Worm (Caenorhabditis elegans): Measurements from ENCODE around the gene vha-8.
A peak's percentile ranks its signal among the peaks of the same experiment; 100 is the strongest.

vha-8 gene

DNA sequence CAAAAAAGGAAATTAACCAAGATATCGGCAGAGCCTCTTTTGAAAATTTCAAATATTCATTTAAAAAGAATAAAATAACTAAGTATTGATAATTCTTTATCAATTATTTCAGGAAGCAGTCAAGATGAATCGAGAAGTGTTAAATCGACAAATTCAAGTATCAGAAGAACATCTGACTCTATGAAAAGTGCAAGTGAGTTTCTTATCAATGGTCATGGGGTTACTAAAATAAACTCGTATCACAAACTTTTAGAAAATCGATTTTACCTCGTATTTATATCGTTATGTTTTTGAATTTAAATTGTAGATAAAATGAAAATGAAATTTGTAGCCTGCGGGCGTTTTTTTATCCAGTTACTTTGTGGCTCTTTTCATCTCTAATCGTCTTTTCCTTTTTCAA, 19.3 kb upstream of the vha-8 start:
- no peak for TF ChIP-seq crh-2 (tag; optimal IDR thresholded peaks at IDR 0.05)
- TF ChIP-seq unc-39 (tag; optimal IDR thresholded peaks at IDR 0.05), result no peak
- TF ChIP-seq mbf-1 (tag; optimal IDR thresholded peaks at IDR 0.05), result no peak

- TF ChIP-seq gmeb-1 (tag; optimal IDR thresholded peaks at IDR 0.05), result no peak
- TF ChIP-seq skn-1 (tag; optimal IDR thresholded peaks at IDR 0.05), result no peak
- TF ChIP-seq ceh-82 (tag; optimal IDR thresholded peaks at IDR 0.05), result no peak
- no peak for TF ChIP-seq unc-55 (GFP tag; optimal IDR thresholded peaks at IDR 0.05)
- no peak for TF ChIP-seq lsy-2 (tag; optimal IDR thresholded peaks at IDR 0.05)
- TF ChIP-seq nhr-237 (tag; optimal IDR thresholded peaks at IDR 0.05), result no peak
- TF ChIP-seq unc-62 (GFP tag; optimal IDR thresholded peaks at IDR 0.05), result no peak
- TF ChIP-seq nhr-6 (tag; optimal IDR thresholded peaks at IDR 0.05), result no peak
- TF ChIP-seq crh-2 (tag; optimal IDR thresholded peaks at IDR 0.05), result no peak
- TF ChIP-seq lin-39 (tag; optimal IDR thresholded peaks at IDR 0.05), result no peak
- no peak for TF ChIP-seq dmd-4 (tag; optimal IDR thresholded peaks at IDR 0.05)
- no peak for TF ChIP-seq alr-1 (tag; optimal IDR thresholded peaks at IDR 0.05)
- TF ChIP-seq sma-9 (GFP tag; optimal IDR thresholded peaks at IDR 0.05), result no peak
- TF ChIP-seq sma-9 (tag; optimal IDR thresholded peaks at IDR 0.05), result no peak
- TF ChIP-seq mbf-1 (tag; optimal IDR thresholded peaks at IDR 0.05), result no peak
- no peak for TF ChIP-seq ztf-1 (GFP tag; conservative IDR thresholded peaks at IDR 0.05)
- no peak for TF ChIP-seq C34F6.9 (tag; optimal IDR thresholded peaks at IDR 0.05)
Measured at ce11 chrIV:6777156-6777555, 13.7 kb upstream of the vha-8 start.

ce11 chrIV:6785151-6785550, 5.7 kb upstream of the vha-8 start, which contains the start of gene dyci-1:
Gene dyci-1 (minus strand): TSS chrIV:6785272.
- TF ChIP-seq C34F6.9 (tag; optimal IDR thresholded peaks at IDR 0.05), result peak; percentile 2
- peak; percentile 27 for TF ChIP-seq fos-1 (tag; optimal IDR thresholded peaks at IDR 0.05)
- no peak for TF ChIP-seq nhr-25 (tag; optimal IDR thresholded peaks at IDR 0.05)
- peak; percentile 70 for TF ChIP-seq nhr-129 (tag; optimal IDR thresholded peaks at IDR 0.05)
- no peak for TF ChIP-seq ceh-16 (tag; optimal IDR thresholded peaks at IDR 0.05)
- no peak for TF ChIP-seq aly-2 (tag; optimal IDR thresholded peaks at IDR 0.05)
- no peak for TF ChIP-seq gmeb-1 (tag; optimal IDR thresholded peaks at IDR 0.05)
- peak; percentile 7 for TF ChIP-seq sma-9 (GFP tag; optimal IDR thresholded peaks at IDR 0.05)
- TF ChIP-seq sma-9 (tag; optimal IDR thresholded peaks at IDR 0.05), result no peak
- no peak for TF ChIP-seq elt-1 (tag; optimal IDR thresholded peaks at IDR 0.05)
- TF ChIP-seq F13H6.1 (tag; optimal IDR thresholded peaks at IDR 0.05), result peak; percentile 71

ce11 chrIV:6785873-6786272, 5.0 kb upstream of the vha-8 start:
- TF ChIP-seq lin-13 (GFP tag; optimal IDR thresholded peaks at IDR 0.05) (peak; percentile 56), ztf-1 (GFP tag; conservative IDR thresholded peaks at IDR 0.05) (no peak), ZK546.5 (tag; optimal IDR thresholded peaks at IDR 0.05) (no peak), unc-62 (GFP tag; optimal IDR thresholded peaks at IDR 0.05) (no peak), ztf-4 (tag; optimal IDR thresholded peaks at IDR 0.05) (no peak), dmd-4 (tag; optimal IDR thresholded peaks at IDR 0.05) (no peak), aly-2 (tag; optimal IDR thresholded peaks at IDR 0.05) (no peak), nhr-77 (tag; optimal IDR thresholded peaks at IDR 0.05) (no peak), nhr-25 (tag; optimal IDR thresholded peaks at IDR 0.05) (peak; percentile 32), skn-1 (tag; optimal IDR thresholded peaks at IDR 0.05) (no peak), nhr-129 (tag; optimal IDR thresholded peaks at IDR 0.05) (peak; percentile 79), elt-3 (tag; optimal IDR thresholded peaks at IDR 0.05) (no peak), mdl-1 (tag; optimal IDR thresholded peaks at IDR 0.05) (peak in 1 of 2 experiments; percentile 20), ceh-82 (tag; optimal IDR thresholded peaks at IDR 0.05) (no peak), mbf-1 (tag; optimal IDR thresholded peaks at IDR 0.05) (no peak), alr-1 (tag; optimal IDR thresholded peaks at IDR 0.05) (no peak), unc-39 (tag; optimal IDR thresholded peaks at IDR 0.05) (no peak), unc-55 (GFP tag; optimal IDR thresholded peaks at IDR 0.05) (peak; percentile 91), nhr-6 (tag; optimal IDR thresholded peaks at IDR 0.05) (peak; percentile 16), F13H6.1 (tag; optimal IDR thresholded peaks at IDR 0.05) (peak; percentile 83), sem-4 (tag; optimal IDR thresholded peaks at IDR 0.05) (peak; percentile 88), peb-1 (tag; optimal IDR thresholded peaks at IDR 0.05) (no peak), nhr-12 (tag; optimal IDR thresholded peaks at IDR 0.05) (no peak), fos-1 (tag; optimal IDR thresholded peaks at IDR 0.05) (peak; percentile 71), lsy-2 (tag; optimal IDR thresholded peaks at IDR 0.05) (peak; percentile 53 to 78), lin-39 (tag; optimal IDR thresholded peaks at IDR 0.05) (no peak), ceh-16 (tag; optimal IDR thresholded peaks at IDR 0.05) (peak; percentile 48), C34F6.9 (tag; optimal IDR thresholded peaks at IDR 0.05) (peak; percentile 87), crh-2 (tag; optimal IDR thresholded peaks at IDR 0.05) (peak; percentile 98), R02D3.7 (tag; optimal IDR thresholded peaks at IDR 0.05) (no peak), nhr-10 (tag; optimal IDR thresholded peaks at IDR 0.05) (no peak), zag-1 (tag; optimal IDR thresholded peaks at IDR 0.05) (peak; percentile 2), nhr-21 (tag; optimal IDR thresholded peaks at IDR 0.05) (no peak), nhr-11 (tag; optimal IDR thresholded peaks at IDR 0.05) (no peak), sma-9 (GFP tag; optimal IDR thresholded peaks at IDR 0.05) (peak; percentile 93), sma-9 (tag; optimal IDR thresholded peaks at IDR 0.05) (no peak), sma-3 (GFP tag; optimal IDR thresholded peaks at IDR 0.05) (peak; percentile 62), mab-5 (tag; optimal IDR thresholded peaks at IDR 0.05) (peak; percentile 18), Y55F3AM.14 (GFP tag; optimal IDR thresholded peaks at IDR 0.05) (peak; percentile 52), blmp-1 (tag; optimal IDR thresholded peaks at IDR 0.05; ENCODE audit: insufficient read depth) (no peak), nhr-23 (tag; optimal IDR thresholded peaks at IDR 0.05) (no peak), lin-11 (tag; optimal IDR thresholded peaks at IDR 0.05) (no peak)

All from whole organism, L2 larva.